Worm (Caenorhabditis elegans): ENCODE data around the gene scp-1.

ce11 chrII:9305575-9305974, 28.2 kb upstream of the scp-1 start:
- no peak for TF ChIP-seq ama-1 (optimal IDR thresholded peaks at IDR 0.05)
- peak; percentile 48 for TF ChIP-seq lin-39 (tag; optimal IDR thresholded peaks at IDR 0.05)
- TF ChIP-seq snpc-4 (tag; optimal IDR thresholded peaks at IDR 0.05) = no peak
- TF ChIP-seq egl-27 (tag; optimal IDR thresholded peaks at IDR 0.05) = no peak
- no peak for TF ChIP-seq nhr-12 (tag; optimal IDR thresholded peaks at IDR 0.05)
- no peak for TF ChIP-seq elt-1 (tag; optimal IDR thresholded peaks at IDR 0.05)
- no peak for TF ChIP-seq ceh-82 (tag; optimal IDR thresholded peaks at IDR 0.05)
- no peak for TF ChIP-seq mdl-1 (tag; optimal IDR thresholded peaks at IDR 0.05)
- TF ChIP-seq nhr-237 (tag; optimal IDR thresholded peaks at IDR 0.05) = no peak
- no peak for TF ChIP-seq ztf-4 (tag; optimal IDR thresholded peaks at IDR 0.05)
